Worm (Caenorhabditis elegans) whole organism, late embryonic: Measurements from ENCODE around the gene ceh-89.

Experiments
- C08G9.2 ChIP-seq: sonication (generic microtip); optimal IDR thresholded peaks from 2 replicates; lab custom pipeline; 2016; ENCODE audit warnings: mild to moderate bottlenecking, missing genetic modification characterization, moderate library complexity, missing compliant biosample characterization
- C38D4.7 ChIP-seq: fragments of 200-800 bp; sonication (Bioruptor generic); optimal IDR thresholded peaks from 2 replicates; lab custom pipeline; 2018; ENCODE audit warnings: mild to moderate bottlenecking, missing genetic modification characterization, moderate library complexity, missing compliant biosample characterization
- K02D7.2 ChIP-seq: sonication (generic microtip); optimal IDR thresholded peaks from 2 replicates; lab custom pipeline; 2017; ENCODE audit warnings: mild to moderate bottlenecking, missing genetic modification characterization, missing compliant biosample characterization
- T23F11.4 ChIP-seq: fragments of 200-800 bp; sonication (Bioruptor generic); optimal IDR thresholded peaks from 2 replicates; lab custom pipeline; 2018; ENCODE audit warnings: mild to moderate bottlenecking, missing genetic modification characterization, missing compliant biosample characterization
- ahr-1 ChIP-seq: sonication (generic microtip); optimal IDR thresholded peaks from 2 replicates; lab custom pipeline; 2016; ENCODE audit warnings: missing genetic modification characterization, missing compliant biosample characterization
- ceh-14 ChIP-seq: sonication (generic microtip); optimal IDR thresholded peaks from 2 replicates; lab custom pipeline; 2016; ENCODE audit warnings: missing genotype, missing genetic modification characterization, missing compliant biosample characterization
- ceh-2 ChIP-seq: sonication (generic microtip); optimal IDR thresholded peaks from 2 replicates; lab custom pipeline; 2016; ENCODE audit warnings: missing genotype, missing genetic modification characterization, missing compliant biosample characterization
- ceh-22 ChIP-seq: sonication (generic microtip); optimal IDR thresholded peaks from 2 replicates; lab custom pipeline; 2017; ENCODE audit warnings: missing biosample characterization, missing genetic modification characterization
- ceh-31 ChIP-seq: sonication (generic microtip); optimal IDR thresholded peaks from 2 replicates; lab custom pipeline; 2016; ENCODE audit warnings: missing genetic modification characterization, missing compliant biosample characterization
- ceh-9 ChIP-seq: sonication (generic microtip); optimal IDR thresholded peaks from 2 replicates; lab custom pipeline; 2016; ENCODE audit warnings: mild to moderate bottlenecking, missing genetic modification characterization, inconsistent platforms, missing compliant biosample characterization
- elt-4 ChIP-seq: sonication (generic microtip); optimal IDR thresholded peaks from 2 replicates; lab custom pipeline; 2016; ENCODE audit warnings: missing genetic modification characterization, missing compliant biosample characterization
- ets-4 ChIP-seq: sonication (generic microtip); optimal IDR thresholded peaks from 2 replicates; lab custom pipeline; 2016; ENCODE audit warnings: missing genetic modification characterization, missing compliant biosample characterization
- eyg-1 ChIP-seq: sonication (generic microtip); optimal IDR thresholded peaks from 2 replicates; lab custom pipeline; 2016; ENCODE audit warnings: missing genotype, missing genetic modification characterization, missing compliant biosample characterization
- fkh-10 ChIP-seq: fragments of 150-350 bp; optimal IDR thresholded peaks from 2 replicates; lab custom pipeline; 2014; ENCODE audit warnings: missing biosample characterization, missing genetic modification reagents, missing genetic modification characterization
- gmeb-2 ChIP-seq: sonication (generic microtip); optimal IDR thresholded peaks from 2 replicates; lab custom pipeline; 2016; ENCODE audit warnings: missing genetic modification characterization, inconsistent platforms, missing compliant biosample characterization
- hlh-13 ChIP-seq: fragments of 200-800 bp; sonication (Bioruptor generic); optimal IDR thresholded peaks from 2 replicates; lab custom pipeline; 2018; ENCODE audit warnings: mild to moderate bottlenecking, missing genetic modification characterization, missing compliant biosample characterization
- hlh-6 ChIP-seq: sonication (generic microtip); optimal IDR thresholded peaks from 2 replicates; lab custom pipeline; 2016; ENCODE audit warnings: missing genotype, missing genetic modification characterization, missing compliant biosample characterization
- hlh-8 ChIP-seq: sonication (generic microtip); optimal IDR thresholded peaks from 2 replicates; lab custom pipeline; 2016; ENCODE audit warnings: missing genotype, missing genetic modification characterization, missing compliant biosample characterization
- lim-6 ChIP-seq: sonication (generic microtip); optimal IDR thresholded peaks from 2 replicates; lab custom pipeline; 2016; ENCODE audit warnings: missing genetic modification characterization, missing compliant biosample characterization
- nfya-1 ChIP-seq: sonication (generic microtip); optimal IDR thresholded peaks from 2 replicates; lab custom pipeline; 2017; ENCODE audit warnings: missing genetic modification characterization, mild to moderate bottlenecking, missing compliant biosample characterization, antibody characterized with exemption, moderate library complexity
- pat-9 ChIP-seq: fragments of 200-800 bp; sonication (Bioruptor generic); optimal IDR thresholded peaks from 2 replicates; lab custom pipeline; 2018; ENCODE audit warnings: mild to moderate bottlenecking, missing genetic modification characterization, moderate library complexity, missing compliant biosample characterization
- pax-1 ChIP-seq: fragments of 150-350 bp; optimal IDR thresholded peaks from 2 replicates; lab custom pipeline; 2014; ENCODE audit warnings: missing biosample characterization, missing genetic modification characterization
- pha-2 ChIP-seq: sonication (generic microtip); optimal IDR thresholded peaks from 2 replicates; lab custom pipeline; 2017; ENCODE audit warnings: mild to moderate bottlenecking, missing genetic modification characterization, missing compliant biosample characterization
- ref-2 ChIP-seq: sonication (generic microtip); optimal IDR thresholded peaks from 2 replicates; lab custom pipeline; 2016; ENCODE audit warnings: missing genetic modification characterization, missing compliant biosample characterization
- sox-4 ChIP-seq: sonication (generic microtip); optimal IDR thresholded peaks from 2 replicates; lab custom pipeline; 2017; ENCODE audit warnings: mild to moderate bottlenecking, missing genetic modification characterization, inconsistent platforms, missing compliant biosample characterization
- tbx-7 ChIP-seq: sonication (generic microtip); optimal IDR thresholded peaks from 2 replicates; lab custom pipeline; 2016; ENCODE audit warnings: missing genotype, missing genetic modification characterization, missing compliant biosample characterization
- ttx-3 ChIP-seq: sonication (generic microtip); optimal IDR thresholded peaks from 2 replicates; lab custom pipeline; 2016; ENCODE audit warnings: missing genetic modification reagents, missing genetic modification characterization, missing compliant biosample characterization
- unc-3 ChIP-seq, 2 experiments: fragments of 200-800 bp in 1 of 2; sonication (Bioruptor generic) in 1 of 2; sonication (generic microtip) in 1 of 2; conservative IDR thresholded peaks in 1 of 2; optimal IDR thresholded peaks in 1 of 2; 2 replicates each; pipeline versions ENCODE4 v1.3.6 to Lab custom; 2016 to 2022; ENCODE audit warnings: missing compliant biosample characterization in 2 of 2, missing genetic modification characterization in 2 of 2, missing genetic modification reagents in 1 of 2
- unc-42 ChIP-seq: sonication (generic microtip); optimal IDR thresholded peaks from 2 replicates; lab custom pipeline; 2016; ENCODE audit warnings: missing genotype, missing genetic modification characterization, missing compliant biosample characterization
- unc-55 ChIP-seq: sonication (generic microtip); optimal IDR thresholded peaks from 2 replicates; lab custom pipeline; 2017; ENCODE audit warnings: missing biosample characterization, missing genetic modification reagents, missing genetic modification characterization
- zip-5 ChIP-seq: sonication (generic microtip); optimal IDR thresholded peaks from 2 replicates; lab custom pipeline; 2016; ENCODE audit warnings: missing genetic modification characterization, missing compliant biosample characterization
- ztf-16 ChIP-seq: sonication (generic microtip); optimal IDR thresholded peaks from 2 replicates; lab custom pipeline; 2017; ENCODE audit warnings: missing genetic modification characterization, missing compliant biosample characterization

The ceh-89 gene

ce11 chrX:14147400-14147799 is 5.7 kb downstream of the ceh-89 start, which contains the start of gene akt-2:
akt-2 (plus strand) TSS chrX:14147700.
- no peak for TF ChIP-seq ztf-16 (tag; lab: Kevin White, UChicago)
- no peak for TF ChIP-seq eyg-1 (tag; lab: Kevin White, UChicago)
- TF ChIP-seq pax-1 (tag; lab: Kevin White, UChicago), result no peak
- no peak for TF ChIP-seq ttx-3 (tag; lab: Kevin White, UChicago)
- no peak for TF ChIP-seq fkh-10 (GFP tag; lab: Kevin White, UChicago)
- no peak for TF ChIP-seq unc-42 (tag; lab: Kevin White, UChicago)
- TF ChIP-seq hlh-13 (GFP tag; lab: Kevin White, UChicago), result no peak
- TF ChIP-seq ceh-14, result no peak
- no peak for TF ChIP-seq zip-5 (tag; lab: Kevin White, UChicago)
- TF ChIP-seq pat-9 (tag; lab: Kevin White, UChicago), result no peak
- no peak for TF ChIP-seq T23F11.4 (GFP tag; lab: Kevin White, UChicago)
- no peak for TF ChIP-seq ref-2
- TF ChIP-seq tbx-7, result no peak
- TF ChIP-seq sox-4 (tag; lab: Kevin White, UChicago), result no peak
- TF ChIP-seq K02D7.2 (tag; lab: Kevin White, UChicago), result no peak
- TF ChIP-seq C08G9.2, result no peak
- no peak for TF ChIP-seq hlh-6 (tag; lab: Kevin White, UChicago)
- no peak for TF ChIP-seq ceh-2 (tag; lab: Kevin White, UChicago)

- TF ChIP-seq nfya-1 (tag; lab: Kevin White, UChicago) (no peak), pat-9 (tag; lab: Kevin White, UChicago) (no peak), ahr-1 (no peak)
Observed at ce11 chrX:14152644-14153043, 10.9 kb downstream of the ceh-89 start.

ce11 chrX:14156913-14157312 is 15.2 kb downstream of the ceh-89 start, which contains the start of gene ceh-90:
ceh-90 (minus strand) TSS chrX:14157013.
- no peak for TF ChIP-seq ceh-31 (tag; lab: Kevin White, UChicago)
- TF ChIP-seq ceh-9, result no peak
- TF ChIP-seq C38D4.7 (GFP tag; lab: Kevin White, UChicago), result no peak
- no peak for TF ChIP-seq pha-2 (tag; lab: Kevin White, UChicago)
- no peak for TF ChIP-seq hlh-8 (tag; lab: Kevin White, UChicago)
- no peak for TF ChIP-seq tbx-7
- no peak for TF ChIP-seq gmeb-2 (tag; lab: Kevin White, UChicago)
- TF ChIP-seq ets-4 (tag; lab: Kevin White, UChicago), result no peak
- TF ChIP-seq unc-42 (tag; lab: Kevin White, UChicago), result no peak
- TF ChIP-seq K02D7.2 (tag; lab: Kevin White, UChicago), result no peak
- no peak for TF ChIP-seq lim-6
- TF ChIP-seq unc-55, result no peak
- TF ChIP-seq ceh-22 (tag; lab: Kevin White, UChicago), result no peak
- TF ChIP-seq, all 69 proteins: peak for 0

- no peak for TF ChIP-seq ref-2
- TF ChIP-seq elt-4, result no peak
Observed at ce11 chrX:14161684-14162347, 20.1 kb downstream of the ceh-89 start, which contains the start of gene lgc-25. lgc-25 (minus strand) TSS chrX:14161734.

- TF ChIP-seq ceh-9, result no peak
- TF ChIP-seq unc-3 (GFP tag; conservative IDR thresholded peaks at IDR 0.05; lab: Robert Waterston, UW), result no peak
- no peak for TF ChIP-seq unc-3 (tag; optimal IDR thresholded peaks at IDR 0.05; lab: Kevin White, UChicago)
Observed at ce11 chrX:14164234-14164633, 22.5 kb downstream of the ceh-89 start, which contains the start of gene vha-20. vha-20 (minus strand) TSS chrX:14164506.
